Fruit fly (Drosophila melanogaster): ENCODE measurements around the gene CG33310.
A peak's percentile ranks its signal among the peaks of the same experiment; 100 is the strongest.

CG33310 gene

DNA sequence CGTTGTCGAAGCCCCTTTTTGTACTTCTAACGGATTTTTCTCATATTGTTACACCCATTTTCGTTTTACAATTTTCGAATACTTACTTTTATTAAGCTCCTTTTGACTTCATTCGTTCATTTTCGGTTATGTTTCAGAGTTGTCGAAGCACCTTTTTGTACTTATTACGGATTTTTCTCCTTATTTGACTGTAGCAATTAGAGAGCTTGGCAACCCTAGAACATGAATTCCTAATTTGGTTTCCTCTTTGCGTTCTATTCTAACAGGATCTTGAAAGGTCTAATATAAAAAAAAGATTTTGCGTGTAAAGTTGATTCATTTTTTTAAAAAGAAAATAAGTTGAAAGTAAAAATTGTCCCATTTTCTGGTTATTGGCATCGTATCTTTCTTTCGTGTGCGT lies 35.4 kb downstream of the CG33310 start:
- TF ChIP-seq Hr38 (GFP tag; optimal IDR thresholded peaks at IDR 0.05) = no peak
- no peak for TF ChIP-seq Ets21C (GFP tag; optimal IDR thresholded peaks at IDR 0.05)
- no peak for TF ChIP-seq Sox14 (GFP tag; optimal IDR thresholded peaks at IDR 0.05)
- TF ChIP-seq Hr39 (GFP tag; optimal IDR thresholded peaks at IDR 0.05) = no peak
- no peak for TF ChIP-seq CG10669 (GFP tag; optimal IDR thresholded peaks at IDR 0.05)
- TF ChIP-seq CG9139 (GFP tag; optimal IDR thresholded peaks at IDR 0.05) = no peak

DNA sequence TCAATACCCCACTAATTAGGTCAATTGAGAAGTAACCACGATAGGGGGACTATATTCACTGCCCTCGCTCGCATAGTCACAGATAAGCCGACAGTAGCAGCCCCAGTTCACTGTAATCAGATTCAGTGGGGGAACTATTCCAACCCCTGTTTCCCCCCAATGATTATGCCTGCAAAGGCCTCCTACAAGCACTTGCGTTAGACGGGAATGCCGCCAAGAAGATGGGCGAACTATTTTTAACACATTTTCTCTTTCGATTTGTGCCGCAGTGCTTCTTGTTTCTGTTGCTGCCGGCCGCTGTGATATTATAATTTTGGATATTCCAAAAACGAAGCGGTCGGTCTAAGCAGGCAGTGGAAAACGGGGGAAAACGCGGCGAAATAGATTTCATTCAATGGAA lies 39.0 kb downstream of the CG33310 start:
- TF ChIP-seq Lpt (GFP tag; optimal IDR thresholded peaks at IDR 0.05) = no peak
- peak; percentile 36 for TF ChIP-seq Eip78C (GFP tag)

DNA sequence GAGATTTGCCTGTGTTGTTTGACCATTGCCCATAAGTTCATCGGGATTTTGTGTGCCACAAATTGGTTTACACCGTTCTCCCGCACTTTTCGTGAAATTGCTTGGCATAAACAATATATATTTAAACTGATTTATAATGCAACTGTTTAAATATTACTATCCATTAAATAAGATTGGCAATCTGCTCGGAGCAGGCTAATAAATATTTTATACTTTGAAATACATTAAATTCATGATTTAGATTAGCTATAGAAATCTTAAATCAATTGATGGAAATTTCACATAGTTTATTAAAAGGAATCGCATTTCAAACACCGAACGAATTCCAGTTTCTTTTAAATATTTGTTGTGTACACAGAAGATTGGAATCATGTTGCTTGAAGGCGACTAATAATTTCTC lies 39.5 kb downstream of the CG33310 start:
- no peak for TF ChIP-seq CG8119 (GFP tag; IDR thresholded peaks at IDR 0.05)
- TF ChIP-seq fd85E (GFP tag; optimal IDR thresholded peaks at IDR 0.05) = no peak
- peak; percentile 24 for TF ChIP-seq Eip78C (GFP tag)

DNA sequence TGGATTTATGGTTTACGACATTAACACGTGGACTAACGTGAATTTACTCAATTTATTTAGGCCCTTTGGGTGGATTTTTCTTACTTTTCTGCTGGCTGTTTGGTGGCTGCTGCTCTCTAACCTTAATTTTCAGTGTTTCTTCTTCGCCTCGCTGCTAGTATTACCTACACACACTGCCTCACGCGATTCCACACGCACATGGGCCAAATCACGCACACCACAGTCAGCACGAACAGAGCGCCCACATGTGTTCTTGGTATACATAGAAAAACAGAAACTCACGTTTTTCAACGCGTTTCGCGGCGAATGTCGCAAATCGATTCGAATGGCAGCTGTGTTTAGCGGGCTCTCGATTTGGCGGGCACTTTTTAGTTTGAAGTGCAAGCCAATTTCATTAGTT lies 41.1 kb downstream of the CG33310 start:
- peak; percentile 20 for TF ChIP-seq Eip75B (GFP tag; optimal IDR thresholded peaks at IDR 0.05)
- peak; percentile 48 for TF ChIP-seq Sox14 (GFP tag; optimal IDR thresholded peaks at IDR 0.05)
- no peak for TF ChIP-seq CG1621 (tag; optimal IDR thresholded peaks at IDR 0.05)
- peak in 1 of 2 experiments; percentile 83 for TF ChIP-seq ss (GFP tag; optimal IDR thresholded peaks at IDR 0.05)
- TF ChIP-seq fd59A (GFP tag; optimal IDR thresholded peaks at IDR 0.05) = no peak
- TF ChIP-seq Eip78C (GFP tag) = peak; percentile 48
- peak; percentile 93 for TF ChIP-seq svp (GFP tag)
- no peak for TF ChIP-seq eg (GFP tag; IDR thresholded peaks at IDR 0.05)
- no peak for TF ChIP-seq Hr39 (GFP tag; optimal IDR thresholded peaks at IDR 0.05)
- no peak for TF ChIP-seq CG6808 (GFP tag; optimal IDR thresholded peaks at IDR 0.05)
- TF ChIP-seq CG11762 (GFP tag; optimal IDR thresholded peaks at IDR 0.05; ENCODE audit: insufficient read depth) = no peak
- TF ChIP-seq CG15336 (GFP tag; IDR thresholded peaks at IDR 0.05) = no peak
- TF ChIP-seq vri (GFP tag; optimal IDR thresholded peaks at IDR 0.05) = peak; percentile 64
- TF ChIP-seq fd85E (GFP tag; optimal IDR thresholded peaks at IDR 0.05) = no peak
- peak; percentile 74 for TF ChIP-seq fkh (GFP tag; optimal IDR thresholded peaks at IDR 0.05)

DNA sequence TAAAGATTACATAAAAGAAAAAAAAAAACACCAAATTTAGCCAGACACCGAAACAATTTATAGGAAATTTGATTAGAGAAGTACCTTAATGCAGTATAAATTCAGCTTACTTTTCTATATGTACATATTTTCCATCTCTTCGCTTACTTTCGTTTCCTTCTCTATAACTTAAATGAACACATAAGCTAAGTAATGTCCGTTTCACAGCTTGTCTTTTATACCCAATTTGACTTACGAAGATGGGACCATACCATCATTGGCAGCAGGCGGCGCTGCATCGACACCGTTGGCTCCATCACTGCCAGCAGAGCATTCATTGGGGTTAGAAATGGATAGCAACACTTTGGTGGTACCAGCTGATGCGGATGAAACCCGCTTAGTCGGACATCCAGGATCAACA lies 43.5 kb downstream of the CG33310 start, which contains the start of gene vig:
Gene vig, minus strand, starts transcription at position 101 of the 400 bp plus-strand sequence.
- TF ChIP-seq CG3032 (tag; optimal IDR thresholded peaks at IDR 0.05) = no peak
- TF ChIP-seq spab (GFP tag; optimal IDR thresholded peaks at IDR 0.05) = no peak
- no peak for TF ChIP-seq salr (GFP tag; optimal IDR thresholded peaks at IDR 0.05)
- TF ChIP-seq CG10669 (GFP tag; optimal IDR thresholded peaks at IDR 0.05) = no peak
- no peak for TF ChIP-seq CG6276 (GFP tag; optimal IDR thresholded peaks at IDR 0.05)
- no peak for TF ChIP-seq vri (GFP tag; optimal IDR thresholded peaks at IDR 0.05)
- no peak for TF ChIP-seq CG32006 (GFP tag; optimal IDR thresholded peaks at IDR 0.05)
- no peak for TF ChIP-seq CG11294 (GFP tag; IDR thresholded peaks at IDR 0.05)
- no peak for TF ChIP-seq CG8319 (GFP tag; optimal IDR thresholded peaks at IDR 0.05)
- no peak for TF ChIP-seq achi (GFP tag; optimal IDR thresholded peaks at IDR 0.05)
- no peak for TF ChIP-seq CG34406 (GFP tag; optimal IDR thresholded peaks at IDR 0.05)
- TF ChIP-seq fd85E (GFP tag; optimal IDR thresholded peaks at IDR 0.05) = no peak
- TF ChIP-seq Blimp-1 (GFP tag; optimal IDR thresholded peaks at IDR 0.05) = no peak
- no peak for TF ChIP-seq OdsH (GFP tag; optimal IDR thresholded peaks at IDR 0.05)
- TF ChIP-seq Sox15 (GFP tag; optimal IDR thresholded peaks at IDR 0.05) = no peak
- TF ChIP-seq CG3919 (GFP tag; optimal IDR thresholded peaks at IDR 0.05) = no peak
- TF ChIP-seq CG10631 (GFP tag; optimal IDR thresholded peaks at IDR 0.05) = no peak
- no peak for TF ChIP-seq Lpt (GFP tag; optimal IDR thresholded peaks at IDR 0.05)
- no peak for TF ChIP-seq CG6792 (GFP tag; optimal IDR thresholded peaks at IDR 0.05)
- TF ChIP-seq Met (GFP tag; optimal IDR thresholded peaks at IDR 0.05) = no peak

Data from whole organism, prepupa.